Worm (Caenorhabditis elegans): Measurements from ENCODE around the gene Y54G2A.41.
A peak's percentile ranks its signal among the peaks of the same experiment; 100 is the strongest.

The Y54G2A.41 gene

DNA sequence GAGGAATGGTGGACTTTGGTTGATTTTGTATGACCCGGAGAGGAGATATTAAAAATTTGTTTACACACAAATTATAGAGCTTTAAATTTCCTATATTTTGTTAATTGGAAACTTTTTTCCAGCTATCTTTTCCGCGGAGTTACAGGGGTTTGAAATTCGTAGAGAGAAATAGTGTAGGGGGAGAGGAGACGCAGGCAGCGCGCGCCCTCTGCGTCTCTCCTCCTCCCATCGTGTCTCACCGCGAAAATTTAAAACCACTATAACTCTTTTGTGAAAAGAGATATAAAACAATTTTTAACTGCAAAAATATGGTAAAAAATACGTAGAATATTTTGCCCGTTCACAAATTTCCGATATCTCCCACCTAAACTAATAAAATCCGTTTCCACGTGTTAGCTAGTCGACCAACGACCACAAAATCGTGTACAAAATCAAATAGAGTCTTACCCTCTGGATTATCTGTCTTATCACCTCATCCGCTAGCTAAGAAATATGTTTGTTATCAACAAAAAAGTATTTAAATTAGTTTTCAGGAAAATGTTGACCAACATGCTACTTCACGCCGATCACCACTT lies 9.1 kb upstream of the Y54G2A.41 start, which contains the start of gene nhr-277:
Gene nhr-277, plus strand, starts transcription at position 525 of the 575 bp plus-strand sequence.
- TF ChIP-seq ceh-48 (tag; optimal IDR thresholded peaks at IDR 0.05), result no peak
- no peak for TF ChIP-seq elt-2 (tag; optimal IDR thresholded peaks at IDR 0.05)
- TF ChIP-seq madf-2 (tag; optimal IDR thresholded peaks at IDR 0.05), result no peak
- no peak for TF ChIP-seq sox-2 (GFP tag; IDR thresholded peaks at IDR 0.05)

DNA sequence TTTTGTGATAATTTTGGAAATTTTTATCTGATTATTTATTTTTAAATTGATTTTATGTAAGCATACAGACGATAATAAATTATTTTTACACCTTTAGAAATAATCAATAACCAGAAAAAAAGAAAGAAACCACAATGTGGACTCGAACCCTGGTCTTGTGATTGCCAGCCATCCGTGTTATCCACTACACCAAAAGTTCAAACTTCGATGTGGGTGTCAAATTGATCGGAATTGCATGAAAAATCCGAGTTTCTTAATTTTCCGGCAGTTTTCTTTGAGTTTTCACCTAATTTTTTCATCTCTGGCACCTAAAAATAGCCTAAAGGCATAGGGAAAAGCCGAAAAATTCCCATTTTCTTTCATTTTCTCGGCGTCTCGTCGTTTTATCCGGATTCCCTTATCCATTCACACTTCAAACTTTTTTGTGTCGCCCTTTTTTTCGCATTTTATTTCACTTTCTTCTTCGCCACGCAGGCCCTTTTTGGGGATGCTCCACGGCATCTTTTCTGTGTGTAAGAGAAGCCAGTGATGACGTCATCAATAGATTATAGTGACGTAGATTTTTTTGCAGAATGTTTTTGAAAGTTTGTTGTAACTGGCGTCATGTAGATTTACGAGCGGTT lies 4.2 kb upstream of the Y54G2A.41 start:
- TF ChIP-seq hlh-15 (tag; optimal IDR thresholded peaks at IDR 0.05) (no peak), unc-42 (tag; optimal IDR thresholded peaks at IDR 0.05) (peak; percentile 3)

ce11 chrIV:2748863-2749451 lies 2.7 kb upstream of the Y54G2A.41 start:
- no peak for TF ChIP-seq ceh-22 (tag; optimal IDR thresholded peaks at IDR 0.05)
- TF ChIP-seq nfya-1 (tag; optimal IDR thresholded peaks at IDR 0.05), result no peak
- peak; percentile 66 for TF ChIP-seq elt-2 (tag; optimal IDR thresholded peaks at IDR 0.05)

- no peak for TF ChIP-seq nhr-11 (tag; optimal IDR thresholded peaks at IDR 0.05)
- no peak for TF ChIP-seq ama-1 (optimal IDR thresholded peaks at IDR 0.05)
- TF ChIP-seq lin-11 (tag; optimal IDR thresholded peaks at IDR 0.05), result no peak
- no peak for TF ChIP-seq nfya-1 (tag; optimal IDR thresholded peaks at IDR 0.05)
- TF ChIP-seq pha-4 (tag; optimal IDR thresholded peaks at IDR 0.05), result no peak
- TF ChIP-seq pag-3 (tag; optimal IDR thresholded peaks at IDR 0.05; ENCODE audit: borderline replicate concordance), result no peak
- no peak for TF ChIP-seq ceh-48 (tag; optimal IDR thresholded peaks at IDR 0.05)
- TF ChIP-seq ceh-18 (tag; optimal IDR thresholded peaks at IDR 0.05), result no peak
- TF ChIP-seq ceh-45 (GFP tag; IDR thresholded peaks at IDR 0.05), result no peak
- TF ChIP-seq ztf-16 (tag; optimal IDR thresholded peaks at IDR 0.05), result no peak
Measured at ce11 chrIV:2750607-2751006, 1.1 kb upstream of the Y54G2A.41 start.

DNA sequence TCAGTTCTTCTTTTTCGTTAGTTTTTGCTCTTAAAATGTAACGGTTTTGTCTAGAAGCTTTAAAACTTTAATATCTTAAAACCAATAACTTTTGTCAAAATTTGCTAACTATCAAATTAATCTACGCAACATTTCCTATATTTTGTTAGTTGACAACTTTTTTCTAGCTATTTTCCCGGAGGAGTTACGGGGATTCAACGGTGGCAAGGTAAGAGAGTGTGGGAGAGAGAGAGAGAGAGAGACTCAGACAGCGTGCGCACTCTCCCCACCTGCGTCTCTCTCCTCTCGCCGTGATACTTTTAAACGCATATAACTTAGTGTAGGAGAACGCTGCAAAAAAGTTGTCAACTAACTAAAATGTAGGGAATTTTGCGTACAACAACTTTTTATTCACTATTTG lies 1.9 kb downstream of the Y54G2A.41 start:
- TF ChIP-seq gmeb-2 (tag; optimal IDR thresholded peaks at IDR 0.05), result no peak
- TF ChIP-seq sox-2 (GFP tag; IDR thresholded peaks at IDR 0.05), result no peak
- TF ChIP-seq ceh-45 (GFP tag; IDR thresholded peaks at IDR 0.05), result no peak
- no peak for TF ChIP-seq rnt-1 (tag; optimal IDR thresholded peaks at IDR 0.05)
- TF ChIP-seq tbx-2 (tag; optimal IDR thresholded peaks at IDR 0.05), result no peak
- TF ChIP-seq C38D4.7 (GFP tag; optimal IDR thresholded peaks at IDR 0.05), result no peak
- TF ChIP-seq ahr-1 (tag; optimal IDR thresholded peaks at IDR 0.05), result no peak
- no peak for TF ChIP-seq pha-2 (tag; optimal IDR thresholded peaks at IDR 0.05)
- no peak for TF ChIP-seq K09A11.1 (tag; optimal IDR thresholded peaks at IDR 0.05; ENCODE audit: insufficient read depth)
- TF ChIP-seq ceh-14 (tag; optimal IDR thresholded peaks at IDR 0.05), result no peak

DNA sequence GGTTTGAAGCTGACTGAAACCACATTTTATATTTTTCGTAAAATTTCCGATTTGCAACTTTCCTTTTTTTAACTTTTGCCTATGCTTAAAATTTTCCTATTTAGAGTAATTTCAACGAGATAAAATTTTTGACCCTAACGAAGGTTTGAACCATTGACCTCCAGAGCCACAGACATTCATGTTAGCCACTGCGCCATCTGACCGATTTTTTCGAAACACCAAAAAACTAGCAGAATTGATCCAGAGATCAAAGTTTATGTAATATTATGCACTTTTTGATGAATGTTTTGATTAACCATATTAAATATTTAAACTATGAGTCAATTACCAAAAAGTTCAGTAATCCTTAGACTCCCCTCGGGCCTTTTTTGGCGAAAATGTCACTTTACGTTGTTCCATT lies 6.4 kb downstream of the Y54G2A.41 start:
- TF ChIP-seq ets-4 (tag; optimal IDR thresholded peaks at IDR 0.05) (no peak), ceh-22 (tag; optimal IDR thresholded peaks at IDR 0.05) (no peak), Y22D7AL.16 (tag; optimal IDR thresholded peaks at IDR 0.05) (no peak), gmeb-2 (tag; optimal IDR thresholded peaks at IDR 0.05) (no peak), odd-2 (tag; optimal IDR thresholded peaks at IDR 0.05) (no peak), K09A11.1 (tag; optimal IDR thresholded peaks at IDR 0.05; ENCODE audit: insufficient read depth) (no peak), nfya-1 (tag; optimal IDR thresholded peaks at IDR 0.05) (no peak), ceh-31 (tag; optimal IDR thresholded peaks at IDR 0.05) (no peak), elt-2 (tag; optimal IDR thresholded peaks at IDR 0.05) (no peak), unc-42 (tag; optimal IDR thresholded peaks at IDR 0.05) (no peak), nhr-232 (tag; optimal IDR thresholded peaks at IDR 0.05) (no peak), tbx-2 (tag; optimal IDR thresholded peaks at IDR 0.05) (no peak), C38D4.7 (GFP tag; optimal IDR thresholded peaks at IDR 0.05) (no peak), fkh-10 (GFP tag; optimal IDR thresholded peaks at IDR 0.05) (no peak), ceh-18 (tag; optimal IDR thresholded peaks at IDR 0.05) (no peak), pax-1 (tag; optimal IDR thresholded peaks at IDR 0.05) (no peak), pros-1 (tag; optimal IDR thresholded peaks at IDR 0.05) (no peak), unc-55 (GFP tag; optimal IDR thresholded peaks at IDR 0.05) (no peak)

Measured in whole organism, late embryonic.